Worm (Caenorhabditis elegans) whole organism, L2 larva: ENCODE results near the gene Y43F8C.16.

Experiments
- blmp-1 ChIP-seq: sonication (generic microtip); optimal IDR thresholded peaks from 2 replicates; lab custom pipeline; 2017; ENCODE audit warnings: missing genetic modification characterization, mild to moderate bottlenecking, missing compliant biosample characterization, antibody characterized with exemption, moderate library complexity; ENCODE audit not compliant: insufficient read depth
- ceh-82 ChIP-seq: fragments of 150-350 bp; optimal IDR thresholded peaks from 2 replicates; lab custom pipeline; 2014; ENCODE audit warnings: missing biosample characterization, missing genetic modification characterization
- peb-1 ChIP-seq: fragments of 150-350 bp; optimal IDR thresholded peaks from 2 replicates; lab custom pipeline; 2014; ENCODE audit warnings: missing biosample characterization, missing genetic modification characterization
- ztf-11 ChIP-seq: sonication (generic microtip); optimal IDR thresholded peaks from 2 replicates; lab custom pipeline; 2017; ENCODE audit warnings: missing biosample characterization, missing genetic modification characterization
- ztf-4 ChIP-seq: fragments of 150-350 bp; optimal IDR thresholded peaks from 2 replicates; lab custom pipeline; 2014; ENCODE audit warnings: missing biosample characterization, missing genetic modification characterization

ce11 chrV:19741651-19742050 is 26.3 kb upstream of the Y43F8C.16 start, which contains the start of gene W04E12.3:
- TF ChIP-seq blmp-1 (no peak), ztf-4 (tag; lab: Kevin White, UChicago) (no peak), ztf-11 (no peak), ceh-82 (tag; lab: Kevin White, UChicago) (no peak), peb-1 (tag; lab: Kevin White, UChicago) (no peak)
